Worm (Caenorhabditis elegans) whole organism, L4 larva: Measurements from ENCODE around the gene crh-1.

Source experiments
- daf-8 ChIP-seq: fragments of 200-800 bp; sonication (Bioruptor generic); IDR thresholded peaks from 2 replicates; pipeline ENCODE4 v1.3.6; 2022; ENCODE audit warnings: missing genetic modification characterization, missing compliant biosample characterization
- nhr-237 ChIP-seq: sonication (generic microtip); optimal IDR thresholded peaks from 2 replicates; lab custom pipeline; 2017; ENCODE audit warnings: missing biosample characterization, missing genetic modification characterization
- snpc-1.2 ChIP-seq: fragments of 200-800 bp; sonication (Bioruptor generic); IDR thresholded peaks from 2 replicates; pipeline ENCODE4 v1.3.6; 2022; ENCODE audit warnings: missing genetic modification reagents, missing genetic modification characterization, missing compliant biosample characterization
- vab-7 ChIP-seq: fragments of 200-800 bp; sonication (Bioruptor generic); IDR thresholded peaks from 2 replicates; pipeline ENCODE4 v1.3.6; 2022; ENCODE audit warnings: missing genetic modification reagents, missing genetic modification characterization, missing compliant biosample characterization
- ztf-11 ChIP-seq: fragments of 150-350 bp; optimal IDR thresholded peaks from 2 replicates; lab custom pipeline; 2014; ENCODE audit warnings: missing biosample characterization, missing genetic modification characterization

- TF ChIP-seq snpc-1.2 (GFP tag; lab: Robert Waterston, UW) (no peak), ztf-11 (tag; lab: Kevin White, UChicago) (no peak), daf-8 (GFP tag; lab: Robert Waterston, UW) (no peak), nhr-237 (no peak), vab-7 (GFP tag; lab: Robert Waterston, UW) (no peak)
Observed at ce11 chrIII:11656389-11656788, 1.2 kb upstream of the crh-1 start.
